Fruit fly (Drosophila melanogaster): ENCODE results near the gene dgt6.
A peak's percentile ranks its signal among the peaks of the same experiment; 100 is the strongest.

DNA sequence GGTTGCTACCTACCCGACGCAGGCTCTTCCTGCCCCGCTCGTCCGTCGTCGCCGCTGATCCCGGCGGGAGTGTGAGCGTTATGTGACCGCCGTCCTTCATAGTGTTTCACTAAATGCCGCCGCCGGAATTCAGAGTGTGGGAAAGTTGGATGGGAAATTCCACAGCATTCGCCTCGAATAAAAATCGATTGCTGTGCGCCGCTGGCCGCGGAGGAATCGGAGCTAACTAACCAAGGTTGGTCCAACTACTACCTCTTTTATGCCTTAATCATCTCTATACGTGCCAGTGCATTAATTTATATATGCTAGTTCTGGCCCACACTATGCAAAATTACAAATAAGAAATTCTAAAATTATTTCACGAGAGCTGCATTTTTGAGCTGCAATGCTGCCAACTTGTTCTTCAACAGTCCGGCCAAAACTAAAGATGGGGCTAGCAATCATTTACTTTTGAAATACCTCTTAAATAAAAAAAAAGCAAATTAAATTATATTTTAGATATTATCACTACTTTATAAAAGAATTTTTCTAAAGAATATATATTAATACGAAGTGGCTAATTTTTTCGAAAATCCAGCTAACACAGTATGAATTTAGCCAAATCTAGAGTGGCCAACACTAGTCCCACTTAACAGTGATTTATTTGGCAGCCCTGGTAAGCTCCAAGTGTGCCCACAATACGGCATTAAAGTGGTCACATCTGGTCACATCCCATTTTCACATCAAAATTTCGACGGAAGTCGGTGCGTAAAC lies 18.2 kb downstream of the dgt6 start, which contains the start of the genes alpha-Man-Ib and Pdhb:
- TF ChIP-seq tj (GFP tag; optimal IDR thresholded peaks at IDR 0.05) (peak; percentile 63), Mnt (GFP tag; optimal IDR thresholded peaks at IDR 0.05) (peak; percentile 71), CG5204 (GFP tag; optimal IDR thresholded peaks at IDR 0.05) (no peak), CG14711 (tag; optimal IDR thresholded peaks at IDR 0.05) (peak; percentile 74), Hr96 (GFP tag; optimal IDR thresholded peaks at IDR 0.05) (peak; percentile 41), kay (GFP tag; ENCODE audit: borderline replicate concordance) (no peak)

Measured in whole organism, adult.